Fruit fly (Drosophila melanogaster) whole organism, pupa: ENCODE measurements around the gene Mur11Da.

Source experiments
- CG10348 ChIP-seq: fragments of 200-800 bp; sonication (Bioruptor generic); IDR thresholded peaks from 2 replicates; pipeline ENCODE4 v1.3.6; 2022; ENCODE audit warnings: missing biosample characterization, missing genetic modification characterization
- CG14655 ChIP-seq: fragments of 200-800 bp; sonication (Bioruptor generic); optimal IDR thresholded peaks from 3 replicates; lab custom pipeline; 2017; ENCODE audit warnings: mild to moderate bottlenecking, missing biosample characterization, missing genetic modification reagents, missing genetic modification characterization
- CG15710 ChIP-seq: fragments of 200-800 bp; sonication (Bioruptor generic); optimal IDR thresholded peaks from 2 replicates; lab custom pipeline; 2018; ENCODE audit warnings: missing biosample characterization, mild to moderate bottlenecking, missing genetic modification characterization, moderate library complexity
- CG17806 ChIP-seq: fragments of 200-800 bp; sonication (Bioruptor generic); optimal IDR thresholded peaks from 2 replicates; lab custom pipeline; 2018; ENCODE audit warnings: missing biosample characterization, mild to moderate bottlenecking, missing genetic modification characterization, moderate library complexity
- CG34367 ChIP-seq: fragments of 200-800 bp; sonication (Bioruptor generic); optimal IDR thresholded peaks from 2 replicates; lab custom pipeline; 2018; ENCODE audit warnings: missing biosample characterization, mild to moderate bottlenecking, missing genetic modification characterization
- CG4496 ChIP-seq: fragments of 200-800 bp; sonication (Bioruptor generic); IDR thresholded peaks from 3 replicates; pipeline ENCODE4 v1.3.6; 2022; ENCODE audit warnings: missing biosample characterization, missing genetic modification characterization
- CG8301 ChIP-seq: fragments of 200-800 bp; sonication (Bioruptor generic); optimal IDR thresholded peaks from 2 replicates; lab custom pipeline; 2018; ENCODE audit warnings: missing biosample characterization, mild to moderate bottlenecking, missing genetic modification characterization
- D1 ChIP-seq: fragments of 200-800 bp; sonication (Bioruptor generic); optimal IDR thresholded peaks from 2 replicates; lab custom pipeline; 2018; ENCODE audit warnings: missing biosample characterization, mild to moderate bottlenecking, missing genetic modification characterization, moderate library complexity
- Ets98B ChIP-seq: fragments of 200-800 bp; sonication (Bioruptor generic); IDR thresholded peaks from 2 replicates; pipeline ENCODE4 v1.3.6; 2022; ENCODE audit warnings: missing biosample characterization, missing genetic modification characterization
- Pif1A ChIP-seq: fragments of 200-800 bp; sonication (Bioruptor generic); optimal IDR thresholded peaks from 3 replicates; lab custom pipeline; 2016; ENCODE audit warnings: missing biosample characterization, missing genetic modification characterization
- Snoo ChIP-seq: fragments of 200-800 bp; sonication (Bioruptor generic); optimal IDR thresholded peaks from 3 replicates; lab custom pipeline; 2017; ENCODE audit warnings: missing biosample characterization, mild to moderate bottlenecking, missing genetic modification characterization, inconsistent platforms
- gl ChIP-seq: fragments of 200-800 bp; sonication (Bioruptor generic); optimal IDR thresholded peaks from 2 replicates; lab custom pipeline; 2018; ENCODE audit warnings: missing biosample characterization, mild to moderate bottlenecking, missing genetic modification characterization
- rn ChIP-seq: fragments of 200-800 bp; sonication (Bioruptor generic); IDR thresholded peaks from 2 replicates; pipeline ENCODE4 v1.3.6; 2022; ENCODE audit warnings: missing biosample characterization, missing genetic modification characterization

DNA sequence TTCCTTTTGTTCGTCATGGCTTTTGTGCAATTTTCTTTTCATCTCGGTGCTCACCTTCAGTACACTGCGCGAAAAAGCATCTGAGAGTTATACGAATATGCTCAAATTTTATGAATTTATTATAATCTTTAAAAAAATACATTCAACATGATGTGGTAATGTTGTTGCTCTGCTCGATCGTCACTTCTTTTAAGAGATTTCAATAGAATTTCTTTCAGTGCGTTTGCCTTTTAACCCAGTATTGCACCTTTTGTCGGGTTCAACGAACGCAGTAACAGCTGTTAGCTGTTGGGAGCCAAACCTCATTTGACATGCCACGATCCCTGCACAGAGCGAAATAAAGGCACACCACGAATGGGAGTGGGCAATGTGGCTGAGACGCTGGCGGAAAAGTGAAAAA, 27.7 kb upstream of the Mur11Da start:
- TF ChIP-seq CG10348 (GFP tag; lab: Robert Waterston, UW) (no peak), CG14655 (GFP tag; lab: Kevin White, UChicago) (peak; percentile 23), D1 (tag; lab: Kevin White, UChicago) (no peak), Snoo (tag; lab: Kevin White, UChicago) (peak; percentile 18), CG8301 (tag; lab: Kevin White, UChicago) (no peak), CG15710 (tag; lab: Kevin White, UChicago) (peak; percentile 42), CG34367 (tag; lab: Kevin White, UChicago) (no peak), CG4496 (GFP tag; lab: Robert Waterston, UW) (no peak), rn (GFP tag; lab: Robert Waterston, UW) (no peak), Pif1A (GFP tag; lab: Kevin White, UChicago) (no peak), CG17806 (tag; lab: Kevin White, UChicago) (no peak), gl (no peak), Ets98B (GFP tag; lab: Robert Waterston, UW) (no peak)
